Fruit fly (Drosophila melanogaster) whole organism, prepupa: Measurements from ENCODE around the gene CG46525.

Experiments used
- Blimp-1 ChIP-seq: fragments of 200-800 bp; sonication (Bioruptor generic); optimal IDR thresholded peaks from 3 replicates; lab custom pipeline; 2017; ENCODE audit warnings: missing biosample characterization, missing genetic modification characterization, mild to moderate bottlenecking, moderate library complexity, missing genetic modification reagents
- CG10631 ChIP-seq: fragments of 200-800 bp; sonication (Bioruptor generic); optimal IDR thresholded peaks from 2 replicates; lab custom pipeline; 2016; ENCODE audit warnings: missing biosample characterization, missing genetic modification characterization
- CG10669 ChIP-seq: fragments of 200-800 bp; sonication (Bioruptor generic); optimal IDR thresholded peaks from 3 replicates; lab custom pipeline; 2018; ENCODE audit warnings: missing biosample characterization, mild to moderate bottlenecking, missing genetic modification characterization, moderate library complexity
- CG11294 ChIP-seq: fragments of 200-800 bp; sonication (Bioruptor generic); IDR thresholded peaks from 2 replicates; pipeline ENCODE4 v1.3.6; 2022; ENCODE audit warnings: missing biosample characterization, missing genetic modification characterization
- CG15336 ChIP-seq: fragments of 200-800 bp; sonication (Bioruptor generic); IDR thresholded peaks from 2 replicates; pipeline ENCODE4 v1.3.6; 2022; ENCODE audit warnings: missing biosample characterization, missing genetic modification characterization
- CG1621 ChIP-seq: fragments of 200-800 bp; sonication (Bioruptor generic); optimal IDR thresholded peaks from 3 replicates; lab custom pipeline; 2018; ENCODE audit warnings: missing biosample characterization, mild to moderate bottlenecking, missing genetic modification characterization
- CG16779 ChIP-seq: fragments of 200-800 bp; sonication (Bioruptor generic); optimal IDR thresholded peaks from 3 replicates; lab custom pipeline; 2017; ENCODE audit warnings: missing biosample characterization, mild to moderate bottlenecking, missing genetic modification characterization
- CG3032 ChIP-seq: fragments of 200-800 bp; optimal IDR thresholded peaks from 2 replicates; lab custom pipeline; 2019; ENCODE audit warnings: missing biosample characterization, mild to moderate bottlenecking, missing genetic modification characterization, moderate library complexity
- CG31627 ChIP-seq: fragments of 200-800 bp; sonication (Bioruptor generic); optimal IDR thresholded peaks from 3 replicates; lab custom pipeline; 2016; ENCODE audit warnings: missing biosample characterization, missing genetic modification characterization
- CG34406 ChIP-seq: fragments of 200-800 bp; sonication (Bioruptor generic); optimal IDR thresholded peaks from 3 replicates; lab custom pipeline; 2016; ENCODE audit warnings: missing biosample characterization, missing genetic modification characterization
- CG3919 ChIP-seq: fragments of 200-800 bp; sonication (Bioruptor generic); optimal IDR thresholded peaks from 3 replicates; lab custom pipeline; 2016; ENCODE audit warnings: missing biosample characterization, missing genetic modification characterization
- CG6163 ChIP-seq: fragments of 200-800 bp; sonication (Bioruptor generic); IDR thresholded peaks from 3 replicates; pipeline ENCODE4 v1.3.6; 2022; ENCODE audit warnings: missing biosample characterization, missing genetic modification characterization
- CG6276 ChIP-seq: fragments of 200-800 bp; sonication (Bioruptor generic); optimal IDR thresholded peaks from 2 replicates; lab custom pipeline; 2017; ENCODE audit warnings: missing biosample characterization, mild to moderate bottlenecking, missing genetic modification characterization
- CG6792 ChIP-seq: fragments of 200-800 bp; sonication (Bioruptor generic); optimal IDR thresholded peaks from 3 replicates; lab custom pipeline; 2016; ENCODE audit warnings: missing biosample characterization, missing genetic modification characterization
- CG6808 ChIP-seq: fragments of 200-800 bp; sonication (Bioruptor generic); optimal IDR thresholded peaks from 3 replicates; lab custom pipeline; 2017; ENCODE audit warnings: missing biosample characterization, missing genetic modification characterization, mild to moderate bottlenecking, moderate library complexity, missing genetic modification reagents
- CG7368 ChIP-seq: fragments of 200-800 bp; sonication (Bioruptor generic); optimal IDR thresholded peaks from 3 replicates; lab custom pipeline; 2016; ENCODE audit warnings: missing biosample characterization, missing genetic modification characterization
- CG8319 ChIP-seq: fragments of 200-800 bp; sonication (Bioruptor generic); optimal IDR thresholded peaks from 3 replicates; lab custom pipeline; 2016; ENCODE audit warnings: missing biosample characterization, missing genetic modification characterization
- CG8632 ChIP-seq: fragments of 200-800 bp; sonication (Bioruptor generic); optimal IDR thresholded peaks from 3 replicates; lab custom pipeline; 2016; ENCODE audit warnings: missing biosample characterization, missing genetic modification characterization
- Eip78C ChIP-seq: fragments of 200-800 bp; sonication (Bioruptor generic); peaks from one replicate; lab custom pipeline; 2016; ENCODE audit warnings: missing biosample characterization, missing genetic modification characterization
- Eip93F ChIP-seq: fragments of 200-800 bp; sonication (Bioruptor generic); optimal IDR thresholded peaks from 2 replicates; lab custom pipeline; 2016; ENCODE audit warnings: missing biosample characterization, mild to moderate bottlenecking, missing genetic modification characterization
- Ets96B ChIP-seq: fragments of 200-800 bp; optimal IDR thresholded peaks from 2 replicates; lab custom pipeline; 2019; ENCODE audit warnings: missing biosample characterization, mild to moderate bottlenecking, missing genetic modification characterization, moderate library complexity
- Gug ChIP-seq: fragments of 200-800 bp; sonication (Bioruptor generic); IDR thresholded peaks from 2 replicates; pipeline ENCODE4 v1.3.6; 2022; ENCODE audit warnings: missing biosample characterization, missing genetic modification characterization
- Hr38 ChIP-seq: sonication (Bioruptor generic); optimal IDR thresholded peaks from 2 replicates; lab custom pipeline; 2016; ENCODE audit warnings: missing biosample characterization, missing genetic modification characterization
- Hr4 ChIP-seq: fragments of 200-800 bp; sonication (Bioruptor generic); optimal IDR thresholded peaks from 3 replicates; lab custom pipeline; 2016; ENCODE audit warnings: missing biosample characterization, missing genetic modification characterization
- Met ChIP-seq: fragments of 200-800 bp; sonication (Bioruptor generic); optimal IDR thresholded peaks from 3 replicates; lab custom pipeline; 2016; ENCODE audit warnings: missing biosample characterization, missing genetic modification characterization
- OdsH ChIP-seq: fragments of 200-800 bp; sonication (Bioruptor generic); optimal IDR thresholded peaks from 3 replicates; lab custom pipeline; 2016; ENCODE audit warnings: missing biosample characterization, missing genetic modification characterization
- Smox ChIP-seq: fragments of 200-800 bp; sonication (Bioruptor generic); optimal IDR thresholded peaks from 3 replicates; lab custom pipeline; 2016; ENCODE audit warnings: missing biosample characterization, missing genetic modification characterization
- Sox102F ChIP-seq: fragments of 200-800 bp; sonication (Bioruptor generic); optimal IDR thresholded peaks from 2 replicates; lab custom pipeline; 2016; ENCODE audit warnings: missing biosample characterization, mild to moderate bottlenecking, missing genetic modification characterization
- Sox14 ChIP-seq: fragments of 200-800 bp; sonication (Bioruptor generic); optimal IDR thresholded peaks from 3 replicates; lab custom pipeline; 2016; ENCODE audit warnings: missing biosample characterization, missing genetic modification characterization
- Sox15 ChIP-seq: fragments of 200-800 bp; sonication (Bioruptor generic); optimal IDR thresholded peaks from 3 replicates; lab custom pipeline; 2016; ENCODE audit warnings: missing biosample characterization, missing genetic modification characterization
- achi ChIP-seq: fragments of 200-800 bp; sonication (Bioruptor generic); optimal IDR thresholded peaks from 3 replicates; lab custom pipeline; 2016; ENCODE audit warnings: missing biosample characterization, missing genetic modification characterization
- acj6 ChIP-seq: fragments of 200-800 bp; sonication (Bioruptor generic); optimal IDR thresholded peaks from 3 replicates; lab custom pipeline; 2016; ENCODE audit warnings: missing biosample characterization, missing genetic modification characterization
- cyc ChIP-seq: fragments of 200-800 bp; sonication (Bioruptor generic); optimal IDR thresholded peaks from 3 replicates; lab custom pipeline; 2016; ENCODE audit warnings: missing biosample characterization, missing genetic modification characterization
- dac ChIP-seq: fragments of 200-800 bp; sonication (Bioruptor generic); optimal IDR thresholded peaks from 2 replicates; lab custom pipeline; 2017; ENCODE audit warnings: missing biosample characterization, mild to moderate bottlenecking, missing genetic modification characterization
- eg ChIP-seq: fragments of 200-800 bp; sonication (Bioruptor generic); IDR thresholded peaks from 3 replicates; pipeline ENCODE4 v1.3.6; 2022; ENCODE audit warnings: missing biosample characterization, missing genetic modification characterization
- fd59A ChIP-seq: fragments of 200-800 bp; sonication (Bioruptor generic); optimal IDR thresholded peaks from 2 replicates; lab custom pipeline; 2017; ENCODE audit warnings: missing biosample characterization, mild to moderate bottlenecking, missing genetic modification characterization, missing genetic modification reagents
- fd85E ChIP-seq: fragments of 200-800 bp; sonication (Bioruptor generic); optimal IDR thresholded peaks from 3 replicates; lab custom pipeline; 2016; ENCODE audit warnings: missing biosample characterization, missing genetic modification characterization
- fkh ChIP-seq: fragments of 200-800 bp; sonication (Bioruptor generic); optimal IDR thresholded peaks from 3 replicates; lab custom pipeline; 2017; ENCODE audit warnings: missing biosample characterization, mild to moderate bottlenecking, missing genetic modification characterization, moderate library complexity
- lz ChIP-seq: fragments of 200-800 bp; sonication (Bioruptor generic); optimal IDR thresholded peaks from 3 replicates; lab custom pipeline; 2016; ENCODE audit warnings: missing biosample characterization, missing genetic modification characterization
- salr ChIP-seq, 2 experiments: fragments of 200-800 bp; sonication (Bioruptor generic); optimal IDR thresholded peaks; 3 replicates each; lab custom pipeline; 2016 to 2018; ENCODE audit warnings: missing biosample characterization in 2 of 2, missing genetic modification characterization in 2 of 2, mild to moderate bottlenecking in 1 of 2
- spab ChIP-seq: fragments of 200-800 bp; sonication (Bioruptor generic); optimal IDR thresholded peaks from 2 replicates; lab custom pipeline; 2017; ENCODE audit warnings: missing biosample characterization, mild to moderate bottlenecking, missing genetic modification characterization, missing genetic modification reagents
- svp ChIP-seq: fragments of 200-800 bp; sonication (Bioruptor generic); peaks from one replicate; lab custom pipeline; 2016; ENCODE audit warnings: missing biosample characterization, missing genetic modification characterization
- topi ChIP-seq: fragments of 200-800 bp; sonication (Bioruptor generic); optimal IDR thresholded peaks from 3 replicates; lab custom pipeline; 2016; ENCODE audit warnings: missing biosample characterization, missing genetic modification characterization
- vri ChIP-seq: fragments of 200-800 bp; sonication (Bioruptor generic); optimal IDR thresholded peaks from 3 replicates; lab custom pipeline; 2016; ENCODE audit warnings: missing biosample characterization, mild to moderate bottlenecking, missing genetic modification characterization

Gene CG46525

DNA sequence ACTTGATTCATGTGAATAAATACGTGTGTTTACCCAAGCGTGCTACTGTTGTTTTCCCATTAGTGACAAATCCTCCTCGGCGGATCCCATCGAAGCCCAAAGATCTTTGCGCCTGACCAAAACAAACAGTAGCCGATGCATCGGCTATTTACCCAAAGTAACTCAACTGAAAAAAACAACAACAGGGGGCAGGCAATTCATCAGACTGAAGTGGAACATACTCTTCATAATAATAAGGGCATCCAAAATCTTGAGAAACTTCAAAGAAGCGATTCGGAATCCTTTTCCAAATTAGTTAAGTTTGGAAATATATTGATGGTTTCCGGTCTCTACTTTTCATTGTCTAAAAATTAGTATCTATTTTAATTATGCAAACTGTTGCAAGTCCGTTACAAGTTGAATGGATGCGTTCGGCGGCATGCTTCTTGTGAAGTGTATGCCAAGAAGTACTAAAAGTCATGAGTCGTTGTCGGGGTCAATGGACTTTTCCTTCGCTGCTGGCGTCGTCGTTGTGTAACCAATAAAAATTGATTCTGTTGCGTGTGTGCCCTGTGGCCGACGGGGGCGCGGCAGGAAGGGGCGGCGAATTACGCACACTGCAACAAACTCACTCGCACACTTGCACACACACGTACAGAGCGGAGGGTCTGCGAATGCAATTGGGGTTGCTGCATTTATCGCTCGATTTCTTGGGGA is 20.4 kb downstream of the CG46525 start (continued):
- TF ChIP-seq svp (GFP tag; lab: Kevin White, UChicago) (peak; percentile 95), CG11294 (GFP tag; lab: Robert Waterston, UW) (no peak), CG6808 (GFP tag; lab: Kevin White, UChicago) (peak; percentile 70), dac (GFP tag; lab: Kevin White, UChicago) (no peak), achi (GFP tag; lab: Kevin White, UChicago) (peak; percentile 57), eg (GFP tag; lab: Robert Waterston, UW) (no peak), acj6 (GFP tag; lab: Kevin White, UChicago) (peak; percentile 75), Smox (GFP tag; lab: Kevin White, UChicago) (peak; percentile 76), Eip78C (GFP tag; lab: Kevin White, UChicago) (peak; percentile 94), spab (GFP tag; lab: Kevin White, UChicago) (peak; percentile 63), CG10669 (GFP tag; lab: Kevin White, UChicago) (peak; percentile 78), OdsH (peak; percentile 76), CG3032 (tag; lab: Kevin White, UChicago) (peak; percentile 54), fkh (GFP tag; lab: Kevin White, UChicago) (peak; percentile 61), CG1621 (tag; lab: Kevin White, UChicago) (peak; percentile 28), Gug (no peak), lz (peak; percentile 64), Sox14 (peak; percentile 80), fd59A (GFP tag; lab: Kevin White, UChicago) (peak; percentile 66), Hr38 (no peak), Sox102F (GFP tag; lab: Kevin White, UChicago) (peak; percentile 82), Blimp-1 (GFP tag; lab: Kevin White, UChicago) (peak; percentile 61), topi (peak; percentile 83), fd85E (GFP tag; lab: Kevin White, UChicago) (no peak), CG34406 (GFP tag; lab: Kevin White, UChicago) (peak; percentile 68), CG8632 (peak; percentile 55), Hr4 (peak; percentile 54), CG7368 (GFP tag; lab: Kevin White, UChicago) (peak; percentile 67), CG6163 (GFP tag; lab: Robert Waterston, UW) (peak; percentile 69; the same call in 2 of the 3 replicates), CG31627 (GFP tag; lab: Kevin White, UChicago) (peak; percentile 84), cyc (GFP tag; lab: Kevin White, UChicago) (peak; percentile 78), CG10631 (GFP tag; lab: Kevin White, UChicago) (peak; percentile 44), salr (GFP tag; optimal IDR thresholded peaks at IDR 0.05; lab: Kevin White, UChicago) (peak; percentile 26 to 31)

- TF ChIP-seq CG6792 (no peak), fkh (GFP tag; lab: Kevin White, UChicago) (no peak), Sox102F (GFP tag; lab: Kevin White, UChicago) (no peak), CG31627 (GFP tag; lab: Kevin White, UChicago) (no peak), CG3919 (GFP tag; lab: Kevin White, UChicago) (no peak), Hr4 (no peak), achi (GFP tag; lab: Kevin White, UChicago) (no peak), salr (GFP tag; optimal IDR thresholded peaks at IDR 0.05; lab: Kevin White, UChicago) (no peak), OdsH (no peak)
Observed at dm6 chr3L:17496012-17496411, 21.0 kb downstream of the CG46525 start.

DNA sequence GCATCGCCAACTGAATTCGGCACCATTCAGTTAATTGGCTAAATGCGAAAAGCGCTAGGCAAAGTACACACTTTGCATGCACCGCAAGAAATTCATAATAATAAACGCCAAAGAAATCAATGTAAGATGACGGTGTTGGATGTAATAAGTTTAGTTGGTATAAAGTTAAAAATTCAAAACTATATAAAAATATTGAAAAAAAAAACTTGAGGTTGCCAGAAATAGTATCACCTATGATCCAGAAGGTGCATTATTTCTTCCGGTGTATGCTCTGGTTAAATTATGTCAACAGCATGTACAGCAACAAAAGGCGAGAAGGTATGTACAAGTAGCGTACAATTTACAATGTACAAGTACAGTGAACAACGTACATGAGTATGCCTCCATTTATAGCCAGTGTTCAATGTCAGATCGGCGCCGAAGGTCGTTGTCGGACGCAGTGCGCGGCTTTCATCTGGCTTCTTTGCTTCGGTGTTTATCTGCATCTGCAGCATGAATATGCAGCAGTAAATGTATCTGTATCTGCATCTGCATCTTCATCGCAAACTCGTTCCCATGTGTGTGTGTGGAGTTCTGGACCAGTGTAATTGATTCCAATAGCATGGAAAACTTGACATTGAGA is 22.0 kb downstream of the CG46525 start:
- TF ChIP-seq dac (GFP tag; lab: Kevin White, UChicago) (peak; percentile 59), salr (GFP tag; optimal IDR thresholded peaks at IDR 0.05; lab: Kevin White, UChicago) (peak; percentile 61 to 82), CG6276 (GFP tag; lab: Kevin White, UChicago) (peak; percentile 72), vri (GFP tag; lab: Kevin White, UChicago) (no peak), spab (GFP tag; lab: Kevin White, UChicago) (peak; percentile 82), CG8319 (peak; percentile 71), CG16779 (tag; lab: Kevin White, UChicago) (peak; percentile 73), Eip93F (GFP tag; lab: Kevin White, UChicago) (no peak), CG10669 (GFP tag; lab: Kevin White, UChicago) (peak; percentile 86), CG6792 (peak; percentile 75), fkh (GFP tag; lab: Kevin White, UChicago) (peak; percentile 2), Eip78C (GFP tag; lab: Kevin White, UChicago) (peak; percentile 98), lz (peak; percentile 42), Met (GFP tag; lab: Kevin White, UChicago) (peak; percentile 51), Ets96B (tag; lab: Kevin White, UChicago) (peak; percentile 81), CG6808 (GFP tag; lab: Kevin White, UChicago) (peak; percentile 86), CG6163 (GFP tag; lab: Robert Waterston, UW) (peak; percentile 85), Hr38 (no peak), svp (GFP tag; lab: Kevin White, UChicago) (peak; percentile 77), CG15336 (peak; percentile 81), Sox15 (GFP tag; lab: Kevin White, UChicago) (peak; percentile 68), CG10631 (GFP tag; lab: Kevin White, UChicago) (peak; percentile 85)
